Worm (Caenorhabditis elegans) whole organism, L1 larva: ENCODE measurements around the gene str-28.

Experiments
- C04F5.9 ChIP-seq: sonication (generic microtip); optimal IDR thresholded peaks from 2 replicates; lab custom pipeline; 2016; ENCODE audit warnings: missing genetic modification characterization, missing compliant biosample characterization
- C16A3.4 ChIP-seq: fragments of 150-350 bp; optimal IDR thresholded peaks from 2 replicates; lab custom pipeline; 2014; ENCODE audit warnings: missing biosample characterization, missing genetic modification characterization
- aly-2 ChIP-seq: fragments of 150-350 bp; optimal IDR thresholded peaks from 2 replicates; lab custom pipeline; 2014; ENCODE audit warnings: missing biosample characterization, missing genetic modification characterization
- ama-1 ChIP-seq: fragments of 150-350 bp; optimal IDR thresholded peaks from 2 replicates; lab custom pipeline; 2014
- ceh-8 ChIP-seq: fragments of 200-800 bp; sonication (Bioruptor generic); optimal IDR thresholded peaks from 2 replicates; lab custom pipeline; 2018; ENCODE audit warnings: mild to moderate bottlenecking, missing genetic modification characterization, moderate library complexity, missing compliant biosample characterization
- ceh-88 ChIP-seq: fragments of 200-800 bp; sonication (Bioruptor generic); IDR thresholded peaks from 2 replicates; pipeline ENCODE4 v1.3.6; 2022; ENCODE audit warnings: missing genetic modification characterization, missing compliant biosample characterization
- ceh-90 ChIP-seq: sonication (generic microtip); optimal IDR thresholded peaks from 2 replicates; lab custom pipeline; 2016; ENCODE audit warnings: missing genetic modification characterization, missing compliant biosample characterization
- ces-1 ChIP-seq: fragments of 150-350 bp; optimal IDR thresholded peaks from 2 replicates; lab custom pipeline; 2014; ENCODE audit warnings: missing biosample characterization, missing genetic modification reagents, missing genetic modification characterization
- dpl-1 ChIP-seq, 3 experiments: fragments of 150-350 bp in 2 of 3; sonication (generic microtip) in 1 of 3; optimal IDR thresholded peaks; 2 replicates each; lab custom pipeline; 2014 to 2017; ENCODE audit warnings: missing biosample characterization in 3 of 3, missing genetic modification characterization in 3 of 3, missing genetic modification reagents in 3 of 3
- dsc-1 ChIP-seq: sonication (generic microtip); optimal IDR thresholded peaks from 2 replicates; lab custom pipeline; 2016; ENCODE audit warnings: mild to moderate bottlenecking, missing genetic modification characterization, missing compliant biosample characterization
- efl-1 ChIP-seq, 4 experiments: fragments of 150-350 bp; optimal IDR thresholded peaks in 3 of 4; peaks in 1 of 4; 1 replicate in 1 of 4; 2 replicates in 3 of 4; lab custom pipeline; 2014; ENCODE audit warnings: missing biosample characterization in 2 of 4, missing genetic modification characterization in 2 of 4, missing genetic modification reagents in 2 of 4
- efl-3 ChIP-seq: fragments of 200-800 bp; sonication (Bioruptor generic); optimal IDR thresholded peaks from 2 replicates; lab custom pipeline; 2018; ENCODE audit warnings: mild to moderate bottlenecking, missing genetic modification characterization, missing compliant biosample characterization
- elt-2 ChIP-seq: sonication (generic microtip); optimal IDR thresholded peaks from 2 replicates; lab custom pipeline; 2016; ENCODE audit warnings: missing genetic modification characterization, mild to moderate bottlenecking, inconsistent platforms, missing compliant biosample characterization, missing genetic modification reagents
- elt-3 ChIP-seq, 6 experiments: fragments of 150-350 bp in 1 of 6; sonication (generic microtip); optimal IDR thresholded peaks; 2 replicates each; lab custom pipeline; 2017 to 2018; ENCODE audit warnings: missing biosample characterization in 6 of 6, missing genetic modification characterization in 6 of 6, inconsistent platforms in 1 of 6
- ets-5 ChIP-seq: fragments of 200-800 bp; sonication (Bioruptor generic); IDR thresholded peaks from 2 replicates; pipeline ENCODE4 v1.3.6; 2022; ENCODE audit warnings: missing genetic modification characterization, missing compliant biosample characterization
- fkh-10 ChIP-seq: sonication (generic microtip); optimal IDR thresholded peaks from 2 replicates; lab custom pipeline; 2017; ENCODE audit warnings: missing biosample characterization, missing genetic modification reagents, missing genetic modification characterization
- fkh-4 ChIP-seq: sonication (generic microtip); optimal IDR thresholded peaks from 2 replicates; lab custom pipeline; 2016; ENCODE audit warnings: missing compliant biosample characterization, missing genetic modification characterization, borderline replicate concordance
- grh-1 ChIP-seq: fragments of 200-800 bp; sonication (Bioruptor generic); IDR thresholded peaks from 2 replicates; pipeline ENCODE4 v1.3.6; 2022; ENCODE audit warnings: missing genetic modification reagents, missing genetic modification characterization, missing compliant biosample characterization
- hlh-4 ChIP-seq: sonication (generic microtip); optimal IDR thresholded peaks from 2 replicates; lab custom pipeline; 2016; ENCODE audit warnings: mild to moderate bottlenecking, missing genetic modification characterization, missing compliant biosample characterization
- hpl-2 ChIP-seq: fragments of 150-350 bp; optimal IDR thresholded peaks from 2 replicates; lab custom pipeline; 2014; ENCODE audit warnings: missing biosample characterization, missing genetic modification reagents, missing genetic modification characterization
- lin-13 ChIP-seq: fragments of 150-350 bp; optimal IDR thresholded peaks from 2 replicates; lab custom pipeline; 2014; ENCODE audit warnings: missing biosample characterization, missing genetic modification reagents, missing genetic modification characterization
- lin-35 ChIP-seq, 2 experiments: fragments of 150-350 bp; optimal IDR thresholded peaks; 2 replicates each; lab custom pipeline; 2014; ENCODE audit warnings: missing biosample characterization in 2 of 2, missing genetic modification characterization in 2 of 2, missing genetic modification reagents in 2 of 2
- lin-39 ChIP-seq: fragments of 150-350 bp; optimal IDR thresholded peaks from 2 replicates; lab custom pipeline; 2014; ENCODE audit warnings: missing biosample characterization, missing genetic modification reagents, missing genetic modification characterization
- lsy-2 ChIP-seq, 2 experiments: fragments of 150-350 bp; optimal IDR thresholded peaks; 2 replicates each; lab custom pipeline; 2014; ENCODE audit warnings: missing biosample characterization in 2 of 2, missing genetic modification characterization in 2 of 2
- mab-9 ChIP-seq: fragments of 200-800 bp; sonication (Bioruptor generic); IDR thresholded peaks from 2 replicates; pipeline ENCODE4 v1.3.6; 2022; ENCODE audit warnings: missing genetic modification reagents, missing genetic modification characterization, missing compliant biosample characterization
- mdl-1 ChIP-seq, 2 experiments: fragments of 150-350 bp; optimal IDR thresholded peaks; 2 replicates each; lab custom pipeline; 2014 to 2017; ENCODE audit warnings: missing biosample characterization in 2 of 2, missing genetic modification characterization in 2 of 2, inconsistent platforms in 1 of 2
- mep-1 ChIP-seq: fragments of 150-350 bp; optimal IDR thresholded peaks from 2 replicates; lab custom pipeline; 2014; ENCODE audit warnings: missing biosample characterization, missing genetic modification characterization
- nhr-11 ChIP-seq: fragments of 150-350 bp; optimal IDR thresholded peaks from 2 replicates; lab custom pipeline; 2014; ENCODE audit warnings: missing biosample characterization, missing genetic modification characterization
- nhr-12 ChIP-seq: sonication (generic microtip); optimal IDR thresholded peaks from 2 replicates; lab custom pipeline; 2017; ENCODE audit warnings: missing biosample characterization, missing genetic modification characterization
- nhr-19 ChIP-seq: fragments of 200-800 bp; sonication (Bioruptor generic); conservative IDR thresholded peaks from 2 replicates; pipeline ENCODE4 v1.3.6; 2022; ENCODE audit warnings: missing genetic modification characterization, missing compliant biosample characterization
- nhr-20 ChIP-seq: sonication (generic microtip); optimal IDR thresholded peaks from 2 replicates; lab custom pipeline; 2016; ENCODE audit warnings: mild to moderate bottlenecking, missing genetic modification characterization, missing compliant biosample characterization
- nhr-47 ChIP-seq: sonication (generic microtip); optimal IDR thresholded peaks from 2 replicates; lab custom pipeline; 2016; ENCODE audit warnings: mild to moderate bottlenecking, missing genetic modification characterization, moderate library complexity, missing compliant biosample characterization
- nhr-71 ChIP-seq: sonication (generic microtip); optimal IDR thresholded peaks from 2 replicates; lab custom pipeline; 2016; ENCODE audit warnings: mild to moderate bottlenecking, missing genetic modification characterization, moderate library complexity, missing compliant biosample characterization
- nhr-76 ChIP-seq: sonication (generic microtip); optimal IDR thresholded peaks from 2 replicates; lab custom pipeline; 2017; ENCODE audit warnings: missing biosample characterization, missing genetic modification characterization
- nhr-77 ChIP-seq: fragments of 150-350 bp; optimal IDR thresholded peaks from 2 replicates; lab custom pipeline; 2014; ENCODE audit warnings: missing biosample characterization, missing genetic modification characterization
- nhr-90 ChIP-seq: sonication (generic microtip); optimal IDR thresholded peaks from 2 replicates; lab custom pipeline; 2016; ENCODE audit warnings: mild to moderate bottlenecking, missing genetic modification characterization, missing compliant biosample characterization; ENCODE audit not compliant: poor library complexity
- rnt-1 ChIP-seq: sonication (generic microtip); optimal IDR thresholded peaks from 2 replicates; lab custom pipeline; 2016; ENCODE audit warnings: mild to moderate bottlenecking, missing genetic modification characterization, moderate library complexity, missing compliant biosample characterization
- skn-1 ChIP-seq: fragments of 150-350 bp; optimal IDR thresholded peaks from 2 replicates; lab custom pipeline; 2014; ENCODE audit warnings: missing biosample characterization, missing genetic modification characterization
- snpc-4 ChIP-seq: fragments of 150-350 bp; optimal IDR thresholded peaks from 2 replicates; lab custom pipeline; 2014; ENCODE audit warnings: missing biosample characterization, missing genetic modification characterization
- snu-23 ChIP-seq: sonication (generic microtip); optimal IDR thresholded peaks from 2 replicates; lab custom pipeline; 2016; ENCODE audit warnings: missing genetic modification characterization, missing compliant biosample characterization
- sup-37 ChIP-seq: fragments of 200-800 bp; sonication (Bioruptor generic); optimal IDR thresholded peaks from 2 replicates; lab custom pipeline; 2018; ENCODE audit warnings: mild to moderate bottlenecking, missing genetic modification characterization, missing compliant biosample characterization
- tbx-2 ChIP-seq: sonication (generic microtip); optimal IDR thresholded peaks from 2 replicates; lab custom pipeline; 2016; ENCODE audit warnings: missing genetic modification characterization, missing compliant biosample characterization
- unc-130 ChIP-seq: fragments of 150-350 bp; optimal IDR thresholded peaks from 2 replicates; lab custom pipeline; 2017; ENCODE audit warnings: missing biosample characterization, missing genetic modification characterization, inconsistent platforms
- unc-30 ChIP-seq: sonication (generic microtip); optimal IDR thresholded peaks from 2 replicates; lab custom pipeline; 2017; ENCODE audit warnings: missing biosample characterization, missing genetic modification characterization
- xbp-1 ChIP-seq: sonication (generic microtip); optimal IDR thresholded peaks from 2 replicates; lab custom pipeline; 2016; ENCODE audit warnings: missing genetic modification characterization, missing compliant biosample characterization
- zag-1 ChIP-seq: fragments of 150-350 bp; optimal IDR thresholded peaks from 2 replicates; lab custom pipeline; 2014; ENCODE audit warnings: missing biosample characterization, missing genetic modification characterization
- ztf-11 ChIP-seq, 2 experiments: sonication (generic microtip); optimal IDR thresholded peaks; 2 replicates each; lab custom pipeline; 2016 to 2017; ENCODE audit warnings: missing genetic modification characterization in 2 of 2, missing biosample characterization in 1 of 2, missing compliant biosample characterization in 1 of 2

The str-28 gene

ce11 chrV:7506207-7506606 is 33.5 kb upstream of the str-28 start:
- no peak for TF ChIP-seq ces-1 (GFP tag; lab: Kevin White, UChicago)
- TF ChIP-seq lin-35 (GFP tag; optimal IDR thresholded peaks at IDR 0.05; lab: Kevin White, UChicago): peak in 1 of 2 experiments; percentile 42
- TF ChIP-seq zag-1 (tag; lab: Kevin White, UChicago): no peak
- no peak for TF ChIP-seq ets-5 (GFP tag; lab: Robert Waterston, UW)
- no peak for TF ChIP-seq nhr-76 (tag; lab: Kevin White, UChicago)
- TF ChIP-seq snu-23 (GFP tag; lab: Kevin White, UChicago): peak; percentile 47
- TF ChIP-seq dpl-1 (GFP tag; optimal IDR thresholded peaks at IDR 0.05; lab: Kevin White, UChicago): peak in 1 of 3 experiments; percentile 2
- peak in 1 of 2 experiments; percentile 27 for TF ChIP-seq lsy-2 (tag; optimal IDR thresholded peaks at IDR 0.05; lab: Kevin White, UChicago)
- no peak for TF ChIP-seq lin-13 (GFP tag; lab: Kevin White, UChicago)
- TF ChIP-seq fkh-4 (tag; lab: Kevin White, UChicago): no peak
- TF ChIP-seq xbp-1 (tag; lab: Kevin White, UChicago): no peak
- TF ChIP-seq unc-30: no peak
- no peak for TF ChIP-seq elt-2 (tag; lab: Kevin White, UChicago)
- peak; percentile 10 for TF ChIP-seq nhr-20 (tag; lab: Kevin White, UChicago)
- TF ChIP-seq mdl-1 (tag; optimal IDR thresholded peaks at IDR 0.05; lab: Kevin White, UChicago): peak in 1 of 2 experiments; percentile 2
- no peak for TF ChIP-seq nhr-11
- peak; percentile 35 for TF ChIP-seq rnt-1 (tag; lab: Kevin White, UChicago)
- no peak for TF ChIP-seq tbx-2 (tag; lab: Kevin White, UChicago)
- TF ChIP-seq mep-1: no peak
- TF ChIP-seq nhr-77 (tag; lab: Kevin White, UChicago): no peak
- no peak for TF ChIP-seq ceh-8
- TF ChIP-seq unc-130: no peak
- TF ChIP-seq nhr-71 (tag; lab: Kevin White, UChicago): peak; percentile 20
- TF ChIP-seq hpl-2: no peak
- TF ChIP-seq ceh-88 (GFP tag; lab: Robert Waterston, UW): no peak
- no peak for TF ChIP-seq efl-3 (GFP tag; lab: Kevin White, UChicago)
- no peak for TF ChIP-seq nhr-47 (tag; lab: Kevin White, UChicago)
- no peak for TF ChIP-seq ztf-11 (tag; optimal IDR thresholded peaks at IDR 0.05; lab: Kevin White, UChicago)
- TF ChIP-seq grh-1 (GFP tag; lab: Robert Waterston, UW): no peak
- peak in 1 of 2 experiments; percentile 13 for TF ChIP-seq efl-1 (optimal IDR thresholded peaks at IDR 0.05; lab: Kevin White, UChicago)
- peak in 1 of 2 experiments; percentile 50 for TF ChIP-seq efl-1 (GFP tag; optimal IDR thresholded peaks at IDR 0.05 in 1 of 2; lab: Kevin White, UChicago)
- no peak for TF ChIP-seq mab-9 (GFP tag; lab: Robert Waterston, UW)
- peak; percentile 47; the same call in 1 of the 2 replicates for TF ChIP-seq nhr-19 (GFP tag; lab: Robert Waterston, UW)
- no peak for TF ChIP-seq dsc-1 (tag; lab: Kevin White, UChicago)
- TF ChIP-seq ama-1 (lab: Kevin White, UChicago): no peak
- no peak for TF ChIP-seq C16A3.4 (tag; lab: Kevin White, UChicago)
- TF ChIP-seq sup-37: no peak
- TF ChIP-seq elt-3 (tag; optimal IDR thresholded peaks at IDR 0.05; lab: Kevin White, UChicago): no peak
- TF ChIP-seq nhr-90 (tag; lab: Kevin White, UChicago): peak; percentile 30
- no peak for TF ChIP-seq fkh-10 (GFP tag; lab: Kevin White, UChicago)

ce11 chrV:7504271-7504670 is 31.6 kb upstream of the str-28 start, which contains the start of gene srh-229:
srh-229 (minus strand) TSS chrV:7504371.
- TF ChIP-seq aly-2: no peak
- no peak for TF ChIP-seq skn-1 (tag; lab: Kevin White, UChicago)
- TF ChIP-seq hlh-4 (tag; lab: Kevin White, UChicago): no peak
- TF ChIP-seq grh-1 (GFP tag; lab: Robert Waterston, UW): no peak
- TF ChIP-seq lin-39 (tag; lab: Kevin White, UChicago): no peak
- TF ChIP-seq fkh-10 (GFP tag; lab: Kevin White, UChicago): no peak
- TF ChIP-seq xbp-1 (tag; lab: Kevin White, UChicago): no peak
- TF ChIP-seq elt-2 (tag; lab: Kevin White, UChicago): no peak
- TF ChIP-seq nhr-12: no peak
- TF ChIP-seq ztf-11 (tag; optimal IDR thresholded peaks at IDR 0.05; lab: Kevin White, UChicago): no peak
- TF ChIP-seq ama-1 (lab: Kevin White, UChicago): no peak
- no peak for TF ChIP-seq C04F5.9 (tag; lab: Kevin White, UChicago)
- TF ChIP-seq nhr-11: no peak
- no peak for TF ChIP-seq ceh-90 (tag; lab: Kevin White, UChicago)
- TF ChIP-seq nhr-19 (GFP tag; lab: Robert Waterston, UW): no peak
- TF ChIP-seq snpc-4 (tag; lab: Kevin White, UChicago): no peak
- no peak for TF ChIP-seq elt-3 (tag; optimal IDR thresholded peaks at IDR 0.05; lab: Kevin White, UChicago)
